Worm (Caenorhabditis elegans): ENCODE results near the gene F44E5.4.

Gene F44E5.4

ce11 chrII:11756684-11757107, 2.4 kb downstream of the F44E5.4 start (continued):
- TF ChIP-seq ceh-100 (GFP tag; IDR thresholded peaks at IDR 0.05): 0 out of 2 replicates have a peak, but pooled peaks have one; percentile 55
- peak; percentile 62 for TF ChIP-seq lin-54 (GFP tag; optimal IDR thresholded peaks at IDR 0.05)
- peak; percentile 12 for TF ChIP-seq ZK185.1 (tag; optimal IDR thresholded peaks at IDR 0.05; ENCODE audit: poor library complexity, severe bottlenecking)
- TF ChIP-seq B0019.2 (GFP tag; conservative IDR thresholded peaks at IDR 0.05): no peak
- TF ChIP-seq snpc-1.3 (tag; optimal IDR thresholded peaks at IDR 0.05; ENCODE audit: insufficient read depth): no peak
- TF ChIP-seq egrh-3 (GFP tag; IDR thresholded peaks at IDR 0.05): no peak
- TF ChIP-seq madf-6 (GFP tag; IDR thresholded peaks at IDR 0.05): 0 out of 2 replicates have a peak, but pooled peaks have one; percentile 18
- no peak for TF ChIP-seq K11D2.4 (GFP tag; IDR thresholded peaks at IDR 0.05)
- no peak for TF ChIP-seq lag-1 (GFP tag; IDR thresholded peaks at IDR 0.05)
- TF ChIP-seq Y53F4B.3 (GFP tag; IDR thresholded peaks at IDR 0.05): no peak
- TF ChIP-seq snpc-4 (GFP tag; optimal IDR thresholded peaks at IDR 0.05): peak; percentile 78
- peak; percentile 72 to 92 (median 90) for TF ChIP-seq snpc-4 (tag; optimal IDR thresholded peaks at IDR 0.05)
- TF ChIP-seq F49E8.2 (tag; optimal IDR thresholded peaks at IDR 0.05; ENCODE audit: insufficient read depth): no peak
- TF ChIP-seq F52B5.7 (tag; optimal IDR thresholded peaks at IDR 0.05): no peak
- no peak for TF ChIP-seq unc-62 (GFP tag; optimal IDR thresholded peaks at IDR 0.05)
- no peak for TF ChIP-seq aptf-3 (GFP tag; IDR thresholded peaks at IDR 0.05)
- TF ChIP-seq nfyb-1 (GFP tag; IDR thresholded peaks at IDR 0.05): peak; percentile 92
- TF ChIP-seq gei-17 (GFP tag; optimal IDR thresholded peaks at IDR 0.05): peak; percentile 15
- no peak for TF ChIP-seq tbx-9 (tag; optimal IDR thresholded peaks at IDR 0.05; ENCODE audit: borderline replicate concordance)
- TF ChIP-seq lir-1 (GFP tag; conservative IDR thresholded peaks at IDR 0.05): no peak
- peak; percentile 75 for TF ChIP-seq ztf-26 (tag; optimal IDR thresholded peaks at IDR 0.05)
- no peak for TF ChIP-seq fkh-3 (tag; optimal IDR thresholded peaks at IDR 0.05)
- TF ChIP-seq hlh-26 (GFP tag; conservative IDR thresholded peaks at IDR 0.05): no peak
- no peak for TF ChIP-seq lsy-27 (tag; optimal IDR thresholded peaks at IDR 0.05; ENCODE audit: borderline replicate concordance, insufficient read depth)
- TF ChIP-seq madf-8 (GFP tag; conservative IDR thresholded peaks at IDR 0.05): no peak
- TF ChIP-seq dpff-1 (tag; optimal IDR thresholded peaks at IDR 0.05): no peak
- TF ChIP-seq attf-3 (GFP tag; conservative IDR thresholded peaks at IDR 0.05): no peak
- no peak for TF ChIP-seq akir-1 (GFP tag; optimal IDR thresholded peaks at IDR 0.05)
- peak; percentile 3 for TF ChIP-seq T07F8.4 (tag; optimal IDR thresholded peaks at IDR 0.05)
- peak; percentile 97 for TF ChIP-seq ama-1 (optimal IDR thresholded peaks at IDR 0.05)
- TF ChIP-seq ama-1 (GFP tag; optimal IDR thresholded peaks at IDR 0.05): no peak
- TF ChIP-seq ceh-91 (GFP tag; IDR thresholded peaks at IDR 0.05): no peak
- TF ChIP-seq Y53G8AR.9 (GFP tag; conservative IDR thresholded peaks at IDR 0.05): 0 out of 2 replicates have a peak, but pooled peaks have one; percentile 74
- TF ChIP-seq nhr-80 (tag; optimal IDR thresholded peaks at IDR 0.05): peak; percentile 46
- TF ChIP-seq efl-1 (GFP tag; optimal IDR thresholded peaks at IDR 0.05): no peak
- TF ChIP-seq egl-44 (GFP tag; IDR thresholded peaks at IDR 0.05): peak; percentile 33; the same call in 1 of the 2 replicates
- TF ChIP-seq dox-1 (GFP tag; IDR thresholded peaks at IDR 0.05): peak; percentile 77
- TF ChIP-seq ztf-25 (GFP tag; IDR thresholded peaks at IDR 0.05): no peak
- no peak for TF ChIP-seq ztf-28 (GFP tag; IDR thresholded peaks at IDR 0.05)
- no peak for TF ChIP-seq F10E7.11 (tag; optimal IDR thresholded peaks at IDR 0.05)
- no peak for TF ChIP-seq ccch-3 (GFP tag; optimal IDR thresholded peaks at IDR 0.05)
- 0 out of 2 replicates have a peak, but pooled peaks have one; percentile 11 for TF ChIP-seq D2030.7 (GFP tag; IDR thresholded peaks at IDR 0.05)
- peak; percentile 45; the same call in 1 of the 2 replicates for TF ChIP-seq attf-6 (GFP tag; IDR thresholded peaks at IDR 0.05)
- peak; percentile 23 for TF ChIP-seq madf-10 (tag; optimal IDR thresholded peaks at IDR 0.05)
- TF ChIP-seq repo-1 (tag; optimal IDR thresholded peaks at IDR 0.05): no peak
- TF ChIP-seq cebp-1 (GFP tag; IDR thresholded peaks at IDR 0.05): 0 out of 2 replicates have a peak, but pooled peaks have one; percentile 9
- peak; percentile 42 for TF ChIP-seq cebp-1 (tag; optimal IDR thresholded peaks at IDR 0.05)
- TF ChIP-seq ekl-4 (GFP tag; IDR thresholded peaks at IDR 0.05): 0 out of 2 replicates have a peak, but pooled peaks have one; percentile 38
- TF ChIP-seq let-526 (GFP tag; IDR thresholded peaks at IDR 0.05): no peak

Measured in whole organism, young adult.